Fruit fly (Drosophila melanogaster): ENCODE results near the gene ldbr.
A peak's percentile ranks its signal among the peaks of the same experiment; 100 is the strongest.

The ldbr gene

dm6 chr3L:8157079-8157478 is 35.5 kb downstream of the ldbr start:
- TF ChIP-seq tai (GFP tag; optimal IDR thresholded peaks at IDR 0.05) = peak; percentile 41
- peak; percentile 13 for TF ChIP-seq dmrt93B (GFP tag; optimal IDR thresholded peaks at IDR 0.05)
- peak; percentile 56 for TF ChIP-seq woc (GFP tag; optimal IDR thresholded peaks at IDR 0.05)
- TF ChIP-seq psq (GFP tag; optimal IDR thresholded peaks at IDR 0.05) = peak; percentile 52
- no peak for TF ChIP-seq pan (optimal IDR thresholded peaks at IDR 0.05)
- no peak for TF ChIP-seq dsf (GFP tag; optimal IDR thresholded peaks at IDR 0.05; ENCODE audit: borderline replicate concordance)
- TF ChIP-seq CrebA (GFP tag; optimal IDR thresholded peaks at IDR 0.05; ENCODE audit: borderline replicate concordance) = no peak
- TF ChIP-seq Dfd (GFP tag; optimal IDR thresholded peaks at IDR 0.05) = no peak
- TF ChIP-seq GATAd (GFP tag; optimal IDR thresholded peaks at IDR 0.05) = no peak
- peak; percentile 71 for TF ChIP-seq rgr (GFP tag; optimal IDR thresholded peaks at IDR 0.05)
- TF ChIP-seq Jra (GFP tag; optimal IDR thresholded peaks at IDR 0.05) = peak; percentile 5
- no peak for TF ChIP-seq Vsx2 (GFP tag; optimal IDR thresholded peaks at IDR 0.05; ENCODE audit: partially characterized antibody)
- peak; percentile 68 for TF ChIP-seq Sp1 (GFP tag; optimal IDR thresholded peaks at IDR 0.05)
- TF ChIP-seq CG32264 (GFP tag; optimal IDR thresholded peaks at IDR 0.05) = peak; percentile 12
- TF ChIP-seq OdsH (GFP tag; optimal IDR thresholded peaks at IDR 0.05) = peak; percentile 72
- TF ChIP-seq CG9705 (GFP tag; optimal IDR thresholded peaks at IDR 0.05) = no peak
- TF ChIP-seq Rel (GFP tag; optimal IDR thresholded peaks at IDR 0.05) = no peak
- no peak for TF ChIP-seq Rel (tag; optimal IDR thresholded peaks at IDR 0.05)
- peak; percentile 78 for TF ChIP-seq fru (GFP tag; optimal IDR thresholded peaks at IDR 0.05)
- TF ChIP-seq brk (GFP tag; optimal IDR thresholded peaks at IDR 0.05) = peak; percentile 19
- no peak for TF ChIP-seq usp (GFP tag; optimal IDR thresholded peaks at IDR 0.05)
- no peak for TF ChIP-seq dl (GFP tag; optimal IDR thresholded peaks at IDR 0.05; ENCODE audit: insufficient read depth in 1 of 2, partially characterized antibody in 2 of 2)
- TF ChIP-seq ey (GFP tag; optimal IDR thresholded peaks at IDR 0.05) = peak; percentile 72
- peak; percentile 79 for TF ChIP-seq h (GFP tag; optimal IDR thresholded peaks at IDR 0.05)
- no peak for TF ChIP-seq Dif (GFP tag; optimal IDR thresholded peaks at IDR 0.05; ENCODE audit: partially characterized antibody)
- TF ChIP-seq HLH106 (tag; optimal IDR thresholded peaks at IDR 0.05) = peak; percentile 70
- TF ChIP-seq sage (GFP tag; optimal IDR thresholded peaks at IDR 0.05) = peak; percentile 51
- TF ChIP-seq br (GFP tag; optimal IDR thresholded peaks at IDR 0.05) = peak; percentile 62
- peak in 1 of 2 experiments; percentile 67 for TF ChIP-seq foxo (GFP tag; optimal IDR thresholded peaks at IDR 0.05)
- TF ChIP-seq N (GFP tag; optimal IDR thresholded peaks at IDR 0.05) = no peak

- no peak for TF ChIP-seq foxo (GFP tag; optimal IDR thresholded peaks at IDR 0.05)
- TF ChIP-seq pan (optimal IDR thresholded peaks at IDR 0.05) = no peak
- no peak for TF ChIP-seq usp (GFP tag; optimal IDR thresholded peaks at IDR 0.05)
- TF ChIP-seq HLH106 (tag; optimal IDR thresholded peaks at IDR 0.05) = no peak
- TF ChIP-seq CG32264 (GFP tag; optimal IDR thresholded peaks at IDR 0.05) = no peak
- TF ChIP-seq Vsx2 (GFP tag; optimal IDR thresholded peaks at IDR 0.05; ENCODE audit: partially characterized antibody) = peak; percentile 6
- no peak for TF ChIP-seq dmrt93B (GFP tag; optimal IDR thresholded peaks at IDR 0.05)
- TF ChIP-seq CG9705 (GFP tag; optimal IDR thresholded peaks at IDR 0.05) = no peak
- TF ChIP-seq brk (GFP tag; optimal IDR thresholded peaks at IDR 0.05) = peak; percentile 40
- TF ChIP-seq dl (GFP tag; optimal IDR thresholded peaks at IDR 0.05; ENCODE audit: insufficient read depth in 1 of 2, partially characterized antibody in 2 of 2) = no peak
- TF ChIP-seq rgr (GFP tag; optimal IDR thresholded peaks at IDR 0.05) = no peak
- TF ChIP-seq sage (GFP tag; optimal IDR thresholded peaks at IDR 0.05) = peak; percentile 62
- TF ChIP-seq Dif (GFP tag; optimal IDR thresholded peaks at IDR 0.05; ENCODE audit: partially characterized antibody) = peak; percentile 65
- no peak for TF ChIP-seq Sp1 (GFP tag; optimal IDR thresholded peaks at IDR 0.05)
- TF ChIP-seq N (GFP tag; optimal IDR thresholded peaks at IDR 0.05) = no peak
- TF ChIP-seq psq (GFP tag; optimal IDR thresholded peaks at IDR 0.05) = no peak
- no peak for TF ChIP-seq Myc (optimal IDR thresholded peaks at IDR 0.05)
- no peak for TF ChIP-seq Dfd (GFP tag; optimal IDR thresholded peaks at IDR 0.05)
- TF ChIP-seq Jra (GFP tag; optimal IDR thresholded peaks at IDR 0.05) = no peak
- TF ChIP-seq CrebA (GFP tag; optimal IDR thresholded peaks at IDR 0.05; ENCODE audit: borderline replicate concordance) = peak; percentile 10
These were observed 37.2 kb downstream of the ldbr start, which contains the start of gene CG42445 for dm6 chr3L:8158715-8159380. TSS of gene CG42445 (minus strand) at chr3L:8158900.

DNA sequence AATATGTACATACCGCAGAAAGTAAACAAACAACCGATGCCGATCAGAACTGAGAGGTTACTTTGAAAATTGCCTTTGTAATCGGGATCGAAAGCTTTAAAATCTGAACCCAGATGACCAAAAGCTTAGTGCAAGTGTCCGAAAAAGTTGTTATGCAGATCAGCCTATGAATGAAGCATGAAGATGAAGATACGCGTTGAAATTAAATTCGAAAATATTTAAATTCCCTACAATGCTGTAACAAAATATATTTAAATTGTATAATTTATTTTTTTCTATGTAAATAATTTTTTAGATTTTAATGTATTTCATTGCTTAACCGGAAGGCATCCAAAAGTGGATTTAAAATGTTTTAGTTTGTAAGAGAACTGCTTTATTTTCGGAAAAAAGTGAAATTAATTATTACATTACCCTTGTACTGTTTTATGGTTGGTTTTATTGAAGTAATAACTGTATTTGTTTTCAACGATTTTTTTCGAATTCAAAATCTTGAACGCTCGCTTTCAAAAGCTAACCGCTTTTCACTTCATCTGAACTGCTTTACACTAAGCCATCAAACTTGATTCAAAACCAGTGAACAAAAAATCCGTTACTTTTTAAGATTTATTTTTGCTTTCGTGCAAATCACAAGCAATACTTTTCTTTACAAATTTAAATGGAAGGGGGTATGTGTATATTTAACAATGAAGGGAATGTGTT is 38.2 kb downstream of the ldbr start, which contains the start of gene CG43886:
TSS of gene CG43886 (minus strand) at position 51 of the 699 bp plus-strand sequence.
- no peak for TF ChIP-seq GATAd (GFP tag; optimal IDR thresholded peaks at IDR 0.05)
- TF ChIP-seq rgr (GFP tag; optimal IDR thresholded peaks at IDR 0.05) = no peak
- TF ChIP-seq Mio (GFP tag; optimal IDR thresholded peaks at IDR 0.05) = no peak
- TF ChIP-seq N (GFP tag; optimal IDR thresholded peaks at IDR 0.05) = no peak
- no peak for TF ChIP-seq sage (GFP tag; optimal IDR thresholded peaks at IDR 0.05)
- no peak for TF ChIP-seq ey (GFP tag; optimal IDR thresholded peaks at IDR 0.05)
- peak; percentile 52 for TF ChIP-seq Dif (GFP tag; optimal IDR thresholded peaks at IDR 0.05; ENCODE audit: partially characterized antibody)
- no peak for TF ChIP-seq Myc (optimal IDR thresholded peaks at IDR 0.05)
- TF ChIP-seq foxo (GFP tag; optimal IDR thresholded peaks at IDR 0.05) = no peak
- TF ChIP-seq h (GFP tag; optimal IDR thresholded peaks at IDR 0.05) = no peak
- peak in 1 of 2 experiments; percentile 23 for TF ChIP-seq dl (GFP tag; optimal IDR thresholded peaks at IDR 0.05; ENCODE audit: insufficient read depth in 1 of 2, partially characterized antibody in 2 of 2)
- no peak for TF ChIP-seq tai (GFP tag; optimal IDR thresholded peaks at IDR 0.05)
- no peak for TF ChIP-seq jim (GFP tag; optimal IDR thresholded peaks at IDR 0.05)

Measured in whole organism, wandering third instar larva.